Worm (Caenorhabditis elegans): Measurements from ENCODE around the gene ran-3.

- TF ChIP-seq flt-1 (GFP tag; IDR thresholded peaks at IDR 0.05), result no peak
- no peak for TF ChIP-seq ztf-29 (GFP tag; IDR thresholded peaks at IDR 0.05)
- TF ChIP-seq T22C8.4 (GFP tag; IDR thresholded peaks at IDR 0.05), result no peak
Observed at ce11 chrII:8314768-8315167, 10.1 kb downstream of the ran-3 start.
